Worm (Caenorhabditis elegans) whole organism, late embryonic: ENCODE data around the gene twk-26.

Experiments
- F13H6.1 ChIP-seq: sonication (generic microtip); optimal IDR thresholded peaks from 2 replicates; lab custom pipeline; 2016; ENCODE audit warnings: missing genetic modification characterization, missing compliant biosample characterization
- K02D7.2 ChIP-seq: sonication (generic microtip); optimal IDR thresholded peaks from 2 replicates; lab custom pipeline; 2017; ENCODE audit warnings: mild to moderate bottlenecking, missing genetic modification characterization, missing compliant biosample characterization
- T23F11.4 ChIP-seq: fragments of 200-800 bp; sonication (Bioruptor generic); optimal IDR thresholded peaks from 2 replicates; lab custom pipeline; 2018; ENCODE audit warnings: mild to moderate bottlenecking, missing genetic modification characterization, missing compliant biosample characterization
- ama-1 ChIP-seq: fragments of 150-350 bp; optimal IDR thresholded peaks from 2 replicates; lab custom pipeline; 2014
- ceh-2 ChIP-seq: sonication (generic microtip); optimal IDR thresholded peaks from 2 replicates; lab custom pipeline; 2016; ENCODE audit warnings: missing genotype, missing genetic modification characterization, missing compliant biosample characterization
- ceh-45 ChIP-seq: fragments of 200-800 bp; sonication (Bioruptor generic); IDR thresholded peaks from 2 replicates; pipeline ENCODE4 v1.3.6; 2022; ENCODE audit warnings: missing genetic modification reagents, missing genetic modification characterization, missing compliant biosample characterization
- ceh-9 ChIP-seq: sonication (generic microtip); optimal IDR thresholded peaks from 2 replicates; lab custom pipeline; 2016; ENCODE audit warnings: mild to moderate bottlenecking, missing genetic modification characterization, inconsistent platforms, missing compliant biosample characterization
- elt-2 ChIP-seq: sonication (generic microtip); optimal IDR thresholded peaks from 2 replicates; lab custom pipeline; 2016; ENCODE audit warnings: missing genetic modification reagents, missing genetic modification characterization, missing compliant biosample characterization
- nhr-11 ChIP-seq: fragments of 150-350 bp; optimal IDR thresholded peaks from 2 replicates; lab custom pipeline; 2014; ENCODE audit warnings: missing biosample characterization, missing genetic modification characterization
- odd-2 ChIP-seq: sonication (generic microtip); optimal IDR thresholded peaks from 2 replicates; lab custom pipeline; 2017; ENCODE audit warnings: antibody characterized with exemption, mild to moderate bottlenecking, missing genetic modification characterization, missing compliant biosample characterization
- pag-3 ChIP-seq: sonication (generic microtip); optimal IDR thresholded peaks from 2 replicates; lab custom pipeline; 2016; ENCODE audit warnings: missing compliant biosample characterization, missing genetic modification characterization, borderline replicate concordance
- tbx-2 ChIP-seq: sonication (generic microtip); optimal IDR thresholded peaks from 2 replicates; lab custom pipeline; 2016; ENCODE audit warnings: missing genetic modification characterization, missing compliant biosample characterization
- unc-55 ChIP-seq: sonication (generic microtip); optimal IDR thresholded peaks from 2 replicates; lab custom pipeline; 2017; ENCODE audit warnings: missing biosample characterization, missing genetic modification reagents, missing genetic modification characterization
- ztf-16 ChIP-seq: sonication (generic microtip); optimal IDR thresholded peaks from 2 replicates; lab custom pipeline; 2017; ENCODE audit warnings: missing genetic modification characterization, missing compliant biosample characterization

ce11 chrX:3040609-3041008 is 14.0 kb downstream of the twk-26 start:
- TF ChIP-seq elt-2, result no peak
- TF ChIP-seq tbx-2 (tag; lab: Kevin White, UChicago), result no peak
- no peak for TF ChIP-seq ztf-16
- TF ChIP-seq nhr-11 (tag; lab: Kevin White, UChicago), result no peak
- TF ChIP-seq ceh-9 (tag; lab: Kevin White, UChicago), result no peak
- TF ChIP-seq ceh-45 (GFP tag; lab: Robert Waterston, UW), result no peak
- no peak for TF ChIP-seq unc-55 (GFP tag; lab: Kevin White, UChicago)
- no peak for TF ChIP-seq odd-2
- no peak for TF ChIP-seq T23F11.4
- no peak for TF ChIP-seq F13H6.1 (tag; lab: Kevin White, UChicago)
- no peak for TF ChIP-seq ceh-2 (tag; lab: Kevin White, UChicago)
- TF ChIP-seq pag-3 (tag; lab: Kevin White, UChicago), result no peak
- TF ChIP-seq ama-1 (lab: Kevin White, UChicago), result no peak
- TF ChIP-seq K02D7.2, result no peak
